Worm (Caenorhabditis elegans): ENCODE data around the gene srb-5.
A peak's percentile ranks its signal among the peaks of the same experiment; 100 is the strongest.

srb-5 gene

DNA sequence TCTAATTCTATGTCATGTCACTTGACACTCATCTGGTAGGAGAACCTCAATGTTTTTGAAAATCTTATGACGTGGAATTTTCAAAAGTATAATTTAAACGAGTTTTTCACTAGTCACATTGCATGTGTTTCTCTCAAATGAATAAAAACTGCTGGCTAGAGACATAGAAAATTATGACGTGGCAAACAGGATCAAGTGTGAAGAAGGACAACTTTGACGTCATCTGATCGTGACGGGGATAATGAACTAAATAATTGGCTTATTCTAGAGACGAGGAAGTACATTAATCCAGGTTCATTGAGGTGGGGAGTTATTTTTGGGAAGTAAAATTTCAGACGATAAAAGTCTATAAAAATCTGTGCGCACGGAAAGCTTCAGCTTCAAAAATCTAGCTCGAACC lies 20.0 kb upstream of the srb-5 start:
- TF ChIP-seq med-1 (GFP tag; optimal IDR thresholded peaks at IDR 0.05; ENCODE audit: insufficient read depth) = no peak
- no peak for TF ChIP-seq T22C8.4 (GFP tag; IDR thresholded peaks at IDR 0.05)
- no peak for TF ChIP-seq ztf-23 (GFP tag; IDR thresholded peaks at IDR 0.05)

DNA sequence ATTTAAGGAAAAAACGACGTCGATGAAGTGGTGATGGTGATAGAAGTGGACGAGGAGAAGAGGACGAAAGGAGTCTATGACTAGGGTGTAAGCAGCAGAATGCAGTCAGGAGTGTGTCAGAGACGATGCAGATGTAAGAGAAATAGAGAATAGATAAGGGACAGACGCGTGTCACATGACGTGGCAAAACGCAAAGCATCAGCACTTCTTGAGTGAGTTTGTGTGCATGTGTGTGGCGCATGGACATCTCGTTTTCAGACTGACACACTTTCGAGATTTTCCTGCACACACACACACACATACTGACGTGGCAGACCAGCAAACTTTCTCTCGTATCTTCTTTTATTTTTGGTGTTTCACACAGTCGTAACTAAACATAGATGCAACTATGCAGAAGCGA lies 19.3 kb upstream of the srb-5 start:
- TF ChIP-seq klf-2 (GFP tag; conservative IDR thresholded peaks at IDR 0.05) (no peak), tab-1 (GFP tag; IDR thresholded peaks at IDR 0.05) (no peak), ztf-29 (GFP tag; IDR thresholded peaks at IDR 0.05) (no peak), med-1 (GFP tag; optimal IDR thresholded peaks at IDR 0.05; ENCODE audit: insufficient read depth) (no peak), ref-1 (GFP tag; conservative IDR thresholded peaks at IDR 0.05) (no peak), T22C8.4 (GFP tag; IDR thresholded peaks at IDR 0.05) (no peak), flt-1 (GFP tag; IDR thresholded peaks at IDR 0.05) (no peak; the same call in 1 of the 2 replicates), cog-1 (tag; optimal IDR thresholded peaks at IDR 0.05) (no peak), ztf-23 (GFP tag; IDR thresholded peaks at IDR 0.05) (no peak)

DNA sequence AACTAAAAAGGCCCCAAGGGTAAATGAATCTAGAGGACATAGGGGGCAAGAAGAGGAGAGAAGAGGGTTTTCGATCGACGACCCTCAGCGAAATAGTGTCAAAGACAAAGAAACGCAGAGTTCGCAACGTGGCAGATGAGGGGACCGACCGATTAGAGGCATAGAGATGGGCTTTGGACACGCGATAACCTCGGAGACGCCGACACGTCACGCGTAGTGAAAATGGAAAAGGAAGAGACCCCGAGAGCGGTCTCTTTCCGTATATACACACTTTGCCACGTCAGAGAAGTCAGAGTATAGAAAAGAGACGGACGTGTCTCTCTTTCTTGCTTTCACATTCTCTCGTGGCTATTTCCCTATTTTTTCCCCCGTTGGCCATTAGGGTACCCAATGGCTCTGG lies 18.3 kb upstream of the srb-5 start:
- peak; percentile 53 for TF ChIP-seq cog-1 (tag; optimal IDR thresholded peaks at IDR 0.05)
- TF ChIP-seq ztf-23 (GFP tag; IDR thresholded peaks at IDR 0.05) = no peak
- no peak for TF ChIP-seq ref-1 (GFP tag; conservative IDR thresholded peaks at IDR 0.05)
- no peak for TF ChIP-seq T22C8.4 (GFP tag; IDR thresholded peaks at IDR 0.05)
- TF ChIP-seq flt-1 (GFP tag; IDR thresholded peaks at IDR 0.05) = peak; percentile 68; the same call in 1 of the 2 replicates
- peak; percentile 10 for TF ChIP-seq med-1 (GFP tag; optimal IDR thresholded peaks at IDR 0.05; ENCODE audit: insufficient read depth)
- no peak for TF ChIP-seq ztf-29 (GFP tag; IDR thresholded peaks at IDR 0.05)
- no peak for TF ChIP-seq klf-2 (GFP tag; conservative IDR thresholded peaks at IDR 0.05)
- TF ChIP-seq tab-1 (GFP tag; IDR thresholded peaks at IDR 0.05) = no peak

DNA sequence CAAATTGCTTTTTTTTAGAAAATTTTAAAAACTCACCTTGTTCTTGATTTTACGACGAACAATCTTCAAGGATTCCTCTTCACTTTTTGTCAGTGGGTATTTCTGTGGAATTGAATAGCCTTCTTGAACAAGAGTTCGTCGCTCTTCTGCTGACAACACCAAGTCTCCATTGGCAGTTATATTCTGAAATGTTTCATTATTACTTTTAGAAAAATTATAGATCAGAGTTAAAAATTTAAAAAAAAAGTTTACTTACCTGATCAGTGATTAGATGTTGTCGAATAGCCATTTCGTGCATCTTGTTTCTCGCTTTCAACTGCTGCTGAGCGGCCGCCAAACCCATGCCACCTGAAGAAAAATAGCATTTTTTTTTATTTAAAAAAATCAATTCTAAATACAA lies 17.1 kb upstream of the srb-5 start:
- TF ChIP-seq med-1 (GFP tag; optimal IDR thresholded peaks at IDR 0.05; ENCODE audit: insufficient read depth) (no peak), tab-1 (GFP tag; IDR thresholded peaks at IDR 0.05) (no peak), klf-2 (GFP tag; conservative IDR thresholded peaks at IDR 0.05) (no peak), cog-1 (tag; optimal IDR thresholded peaks at IDR 0.05) (no peak), ztf-23 (GFP tag; IDR thresholded peaks at IDR 0.05) (no peak), flt-1 (GFP tag; IDR thresholded peaks at IDR 0.05) (no peak), ztf-29 (GFP tag; IDR thresholded peaks at IDR 0.05) (no peak), T22C8.4 (GFP tag; IDR thresholded peaks at IDR 0.05) (no peak), ref-1 (GFP tag; conservative IDR thresholded peaks at IDR 0.05) (no peak)

DNA sequence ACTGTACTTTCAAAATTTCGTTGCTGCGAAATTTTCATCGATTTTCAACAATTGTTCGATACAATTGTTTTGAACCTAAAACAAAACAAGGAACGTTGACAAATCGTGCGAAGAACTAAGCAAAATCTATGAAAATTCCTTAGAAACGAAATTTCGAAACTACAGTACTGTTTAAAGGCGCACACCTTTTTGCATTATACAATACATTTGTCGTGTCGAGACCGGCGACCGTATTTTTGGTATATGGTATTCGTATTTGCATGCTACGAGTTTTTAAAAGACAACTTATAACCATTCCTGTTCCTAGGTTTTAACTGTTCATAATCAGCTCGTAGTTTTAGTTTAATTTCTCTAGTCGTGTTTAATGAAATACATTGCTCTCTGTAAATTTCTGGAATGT lies 15.4 kb upstream of the srb-5 start:
- TF ChIP-seq med-1 (GFP tag; optimal IDR thresholded peaks at IDR 0.05; ENCODE audit: insufficient read depth) (no peak), klf-2 (GFP tag; conservative IDR thresholded peaks at IDR 0.05) (no peak), ref-1 (GFP tag; conservative IDR thresholded peaks at IDR 0.05) (no peak), ztf-23 (GFP tag; IDR thresholded peaks at IDR 0.05) (no peak), T22C8.4 (GFP tag; IDR thresholded peaks at IDR 0.05) (no peak), tab-1 (GFP tag; IDR thresholded peaks at IDR 0.05) (no peak), flt-1 (GFP tag; IDR thresholded peaks at IDR 0.05) (no peak), cog-1 (tag; optimal IDR thresholded peaks at IDR 0.05) (no peak), ztf-29 (GFP tag; IDR thresholded peaks at IDR 0.05) (no peak)

DNA sequence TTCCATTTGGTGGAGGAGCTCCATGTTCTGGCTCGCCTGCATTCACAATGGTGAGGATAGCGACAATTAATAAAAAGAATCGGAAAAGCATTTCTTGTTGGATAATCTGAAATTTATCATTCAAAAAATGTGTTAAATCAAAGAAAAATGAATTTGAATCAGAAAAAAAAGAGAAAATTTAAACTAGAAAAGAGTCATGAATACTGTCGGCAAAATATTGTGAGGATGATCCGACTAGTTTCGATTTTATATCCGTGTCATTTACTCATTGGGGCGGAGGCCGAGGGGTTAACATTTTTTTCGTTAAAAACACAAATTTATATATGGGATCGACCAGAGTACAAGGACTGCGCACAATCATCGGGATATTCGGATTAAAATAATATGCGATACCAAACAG lies 14.7 kb upstream of the srb-5 start, which contains the start of gene C27D6.12:
Gene C27D6.12 (minus strand): TSS at position 101 of the 400 bp plus-strand sequence.
- TF ChIP-seq klf-2 (GFP tag; conservative IDR thresholded peaks at IDR 0.05) (no peak), tab-1 (GFP tag; IDR thresholded peaks at IDR 0.05) (no peak), ref-1 (GFP tag; conservative IDR thresholded peaks at IDR 0.05) (no peak), T22C8.4 (GFP tag; IDR thresholded peaks at IDR 0.05) (no peak), med-1 (GFP tag; optimal IDR thresholded peaks at IDR 0.05; ENCODE audit: insufficient read depth) (no peak), ztf-23 (GFP tag; IDR thresholded peaks at IDR 0.05) (no peak), cog-1 (tag; optimal IDR thresholded peaks at IDR 0.05) (no peak), flt-1 (GFP tag; IDR thresholded peaks at IDR 0.05) (no peak), ztf-29 (GFP tag; IDR thresholded peaks at IDR 0.05) (no peak)

DNA sequence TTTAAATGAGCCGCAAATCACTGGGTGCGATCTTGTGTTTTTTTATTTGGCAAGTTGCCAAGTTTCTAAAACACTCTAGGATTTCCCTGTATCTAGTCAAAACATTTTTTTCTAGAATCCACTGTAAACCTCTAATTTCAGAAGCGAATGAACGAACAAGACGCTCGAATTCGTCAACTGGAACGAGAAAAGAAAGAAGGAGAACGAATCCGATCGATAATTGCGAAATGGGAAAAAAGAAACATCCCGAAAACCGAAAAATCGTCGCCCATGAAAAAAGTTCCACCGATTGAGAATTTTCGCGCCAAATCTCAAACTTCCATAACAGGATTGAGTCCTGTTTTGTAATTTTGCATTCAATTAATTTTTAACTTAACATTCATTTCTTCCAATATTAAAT lies 13.8 kb upstream of the srb-5 start:
- TF ChIP-seq ref-1 (GFP tag; conservative IDR thresholded peaks at IDR 0.05) (no peak), T22C8.4 (GFP tag; IDR thresholded peaks at IDR 0.05) (no peak), tab-1 (GFP tag; IDR thresholded peaks at IDR 0.05) (no peak), cog-1 (tag; optimal IDR thresholded peaks at IDR 0.05) (no peak), klf-2 (GFP tag; conservative IDR thresholded peaks at IDR 0.05) (no peak), ztf-23 (GFP tag; IDR thresholded peaks at IDR 0.05) (no peak), ztf-29 (GFP tag; IDR thresholded peaks at IDR 0.05) (no peak), flt-1 (GFP tag; IDR thresholded peaks at IDR 0.05) (no peak), med-1 (GFP tag; optimal IDR thresholded peaks at IDR 0.05; ENCODE audit: insufficient read depth) (no peak)

DNA sequence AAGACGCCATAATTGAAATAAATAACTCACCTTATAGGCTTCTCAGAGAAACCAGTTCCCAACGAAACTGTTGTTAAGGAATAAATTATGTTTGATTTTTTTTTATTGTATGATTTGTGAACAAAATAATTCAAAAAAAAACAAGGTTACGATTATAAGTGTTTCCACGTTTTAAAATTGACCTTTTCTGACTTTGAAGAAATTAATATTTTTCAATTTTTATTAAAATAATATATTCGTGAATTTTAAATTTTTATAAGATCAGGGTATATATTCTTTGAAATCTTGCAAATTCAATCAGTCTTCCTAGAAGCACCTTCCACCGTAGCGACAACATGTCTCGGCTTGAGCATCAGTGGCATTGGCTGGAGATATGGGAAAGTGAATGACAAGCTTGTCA lies 11.2 kb upstream of the srb-5 start, which contains the start of gene C27D6.3:
Gene C27D6.3 (minus strand): TSS at position 101 of the 400 bp plus-strand sequence.
- TF ChIP-seq cog-1 (tag; optimal IDR thresholded peaks at IDR 0.05) (no peak), T22C8.4 (GFP tag; IDR thresholded peaks at IDR 0.05) (no peak), ref-1 (GFP tag; conservative IDR thresholded peaks at IDR 0.05) (no peak), med-1 (GFP tag; optimal IDR thresholded peaks at IDR 0.05; ENCODE audit: insufficient read depth) (no peak), tab-1 (GFP tag; IDR thresholded peaks at IDR 0.05) (no peak), klf-2 (GFP tag; conservative IDR thresholded peaks at IDR 0.05) (no peak)

DNA sequence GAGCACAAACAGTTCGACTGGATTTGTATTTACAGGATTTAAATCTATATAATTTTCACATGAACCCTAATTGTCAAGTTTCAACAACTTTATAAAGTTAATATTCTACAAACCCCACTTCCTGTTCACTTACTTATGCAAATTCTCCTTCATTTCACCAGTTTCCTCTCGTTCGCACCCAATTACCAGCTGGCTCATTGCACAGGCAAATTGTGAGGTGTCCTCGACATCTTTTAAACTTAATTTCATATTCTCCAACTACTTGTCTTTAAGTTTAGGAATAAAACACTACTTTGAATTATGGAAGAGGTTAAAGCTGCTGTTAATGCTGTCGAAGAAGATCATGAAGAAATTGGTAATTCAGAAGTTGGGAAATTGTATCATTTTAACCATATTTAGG lies 9.3 kb upstream of the srb-5 start, which contains the start of gene C27D6.1:
Gene C27D6.1 (plus strand): TSS at position 301 of the 400 bp plus-strand sequence.
- TF ChIP-seq tab-1 (GFP tag; IDR thresholded peaks at IDR 0.05) (no peak), flt-1 (GFP tag; IDR thresholded peaks at IDR 0.05) (no peak), T22C8.4 (GFP tag; IDR thresholded peaks at IDR 0.05) (no peak)

DNA sequence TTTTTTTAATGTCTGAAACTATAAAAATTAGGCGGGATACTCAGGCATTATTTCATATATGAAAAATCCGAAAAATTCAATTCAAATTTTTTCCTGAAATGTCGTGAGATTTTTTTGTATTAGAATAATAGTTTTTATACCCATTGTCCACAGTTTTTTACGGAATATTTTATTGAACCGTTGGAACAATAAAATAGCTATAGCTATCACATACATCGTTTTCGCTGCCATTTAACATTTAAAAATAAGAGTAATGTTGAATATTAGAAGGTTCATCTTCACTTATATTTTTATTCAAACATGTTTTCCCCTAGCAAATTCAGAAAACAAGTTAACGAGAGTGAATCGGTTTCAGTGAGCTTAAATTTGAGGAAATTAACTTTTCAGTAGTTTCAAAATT lies 8.4 kb upstream of the srb-5 start, which contains the start of gene C27D6.15:
Gene C27D6.15 (plus strand): TSS at position 301 of the 400 bp plus-strand sequence.
- TF ChIP-seq ref-1 (GFP tag; conservative IDR thresholded peaks at IDR 0.05) (no peak), flt-1 (GFP tag; IDR thresholded peaks at IDR 0.05) (no peak), tab-1 (GFP tag; IDR thresholded peaks at IDR 0.05) (no peak), T22C8.4 (GFP tag; IDR thresholded peaks at IDR 0.05) (no peak), ztf-23 (GFP tag; IDR thresholded peaks at IDR 0.05) (no peak), cog-1 (tag; optimal IDR thresholded peaks at IDR 0.05) (no peak), klf-2 (GFP tag; conservative IDR thresholded peaks at IDR 0.05) (no peak), ztf-29 (GFP tag; IDR thresholded peaks at IDR 0.05) (no peak), med-1 (GFP tag; optimal IDR thresholded peaks at IDR 0.05; ENCODE audit: insufficient read depth) (no peak)

All from whole organism, midembryonic.